Worm (Caenorhabditis elegans) whole organism, dauer: Measurements from ENCODE around the gene F53A9.8.
"Not testable (repeated sequence)": the region's sequence is repeated elsewhere in the genome, so short reads cannot be mapped to it uniquely, and the experiment has no call there.

ENCODE experiments used
- unc-62 ChIP-seq: sonication (generic microtip); optimal IDR thresholded peaks from 2 replicates; lab custom pipeline; 2017; ENCODE audit warnings: missing biosample characterization, missing genetic modification reagents, missing genetic modification characterization

The F53A9.8 gene

ce11 chrX:8737801-8738200 is 19.1 kb upstream of the F53A9.8 start:
- TF ChIP-seq unc-62 (GFP tag; lab: Kevin White, UChicago) = no peak

ce11 chrX:8736965-8737464 is 18.3 kb upstream of the F53A9.8 start, which contains the start of gene M02D8.3:
Gene M02D8.3 (minus strand): TSS chrX:8737015.
- no peak for TF ChIP-seq unc-62 (GFP tag; lab: Kevin White, UChicago)

ce11 chrX:8731822-8732221 is 13.1 kb upstream of the F53A9.8 start, which contains the start of gene M02D8.6:
Gene M02D8.6 (minus strand): TSS chrX:8731922.
- not testable (repeated sequence) for TF ChIP-seq unc-62 (GFP tag; lab: Kevin White, UChicago)

ce11 chrX:8727306-8727705 is 8.6 kb upstream of the F53A9.8 start, which contains the start of gene EGAP4.1:
Gene EGAP4.1 (minus strand): TSS chrX:8727406.
- TF ChIP-seq unc-62 (GFP tag; lab: Kevin White, UChicago) = no peak

ce11 chrX:8723840-8724239 is 5.1 kb upstream of the F53A9.8 start:
- TF ChIP-seq unc-62 (GFP tag; lab: Kevin White, UChicago) = no peak

ce11 chrX:8723127-8723600 is 4.5 kb upstream of the F53A9.8 start, which contains the start of gene tnt-2:
Gene tnt-2 (minus strand): TSS chrX:8723550.
- no peak for TF ChIP-seq unc-62 (GFP tag; lab: Kevin White, UChicago)

- TF ChIP-seq unc-62 (GFP tag; lab: Kevin White, UChicago) = no peak
Measured at ce11 chrX:8721273-8721672, 2.6 kb upstream of the F53A9.8 start.

- no peak for TF ChIP-seq unc-62 (GFP tag; lab: Kevin White, UChicago)
Measured at ce11 chrX:8720658-8721057, 2.0 kb upstream of the F53A9.8 start, which contains the start of gene F53A9.9. Gene F53A9.9 (minus strand): TSS chrX:8720758.

- no peak for TF ChIP-seq unc-62 (GFP tag; lab: Kevin White, UChicago)
Measured at ce11 chrX:8719888-8720287, 1.2 kb upstream of the F53A9.8 start.

- no peak for TF ChIP-seq unc-62 (GFP tag; lab: Kevin White, UChicago)
Measured at ce11 chrX:8718153-8718552, 551 bp downstream of the F53A9.8 start.

ce11 chrX:8716822-8717221 is 1.9 kb downstream of the F53A9.8 start, which contains the start of gene F53A9.7:
Gene F53A9.7 (minus strand): TSS chrX:8716922.
- no peak for TF ChIP-seq unc-62 (GFP tag; lab: Kevin White, UChicago)

ce11 chrX:8714845-8715244 is 3.9 kb downstream of the F53A9.8 start:
- no peak for TF ChIP-seq unc-62 (GFP tag; lab: Kevin White, UChicago)

ce11 chrX:8713754-8714295 is 4.9 kb downstream of the F53A9.8 start, which contains the start of gene F53A9.6:
Gene F53A9.6 (minus strand): TSS chrX:8713804.
- no peak for TF ChIP-seq unc-62 (GFP tag; lab: Kevin White, UChicago)

- TF ChIP-seq unc-62 (GFP tag; lab: Kevin White, UChicago) = no peak
Measured at ce11 chrX:8712662-8713061, 6.0 kb downstream of the F53A9.8 start.

ce11 chrX:8711141-8711645 is 7.5 kb downstream of the F53A9.8 start, which contains the start of gene F53A9.1:
Gene F53A9.1 (plus strand): TSS chrX:8711595.
- TF ChIP-seq unc-62 (GFP tag; lab: Kevin White, UChicago) = no peak

ce11 chrX:8709424-8709823 is 9.3 kb downstream of the F53A9.8 start, which contains the start of gene kreg-1:
Gene kreg-1 (plus strand): TSS chrX:8709764.
- no peak for TF ChIP-seq unc-62 (GFP tag; lab: Kevin White, UChicago)
